Fruit fly (Drosophila melanogaster) whole organism, embryonic: ENCODE data around the gene Ppm1.

Experiments
- CG11695 ChIP-seq: fragments of 200-800 bp; sonication (Bioruptor generic); IDR thresholded peaks from 3 replicates; pipeline ENCODE4 v1.3.6; 2022; ENCODE audit warnings: missing biosample characterization, missing genetic modification characterization
- CG12744 ChIP-seq: fragments of 200-800 bp; sonication (Bioruptor generic); optimal IDR thresholded peaks from 2 replicates; lab custom pipeline; 2016; ENCODE audit warnings: missing biosample characterization, missing genetic modification characterization
- CG12769 ChIP-seq: fragments of 200-800 bp; sonication (Bioruptor generic); optimal IDR thresholded peaks from 2 replicates; lab custom pipeline; 2019; ENCODE audit warnings: missing biosample characterization, mild to moderate bottlenecking, missing genetic modification characterization, moderate library complexity
- CG17612 ChIP-seq: fragments of 200-800 bp; sonication (Bioruptor generic); IDR thresholded peaks from 2 replicates; pipeline ENCODE4 v1.3.6; 2022; ENCODE audit warnings: missing biosample characterization, missing genetic modification characterization
- CG18476 ChIP-seq: fragments of 200-800 bp; sonication (Bioruptor generic); optimal IDR thresholded peaks from 2 replicates; lab custom pipeline; 2016; ENCODE audit warnings: missing biosample characterization, mild to moderate bottlenecking, missing genetic modification characterization
- CG3995 ChIP-seq: fragments of 200-800 bp; sonication (Bioruptor generic); optimal IDR thresholded peaks from 3 replicates; lab custom pipeline; 2016; ENCODE audit warnings: missing biosample characterization, missing genetic modification characterization
- CG5953 ChIP-seq: fragments of 200-800 bp; sonication (Bioruptor generic); IDR thresholded peaks from 2 replicates; pipeline ENCODE4 v1.3.6; 2022; ENCODE audit warnings: missing biosample characterization, missing genetic modification characterization
- CkIIα-i1 ChIP-seq: fragments of 200-800 bp; sonication (Bioruptor generic); IDR thresholded peaks from 2 replicates; pipeline ENCODE4 v1.3.6; 2022; ENCODE audit warnings: missing biosample characterization, missing genetic modification characterization
- Dll ChIP-seq: fragments of 200-800 bp; sonication (Bioruptor generic); IDR thresholded peaks from 4 replicates; pipeline ENCODE4 v1.3.6; 2022; ENCODE audit warnings: missing biosample characterization, missing genetic modification characterization; ENCODE audit not compliant: partially characterized antibody
- Elba2 ChIP-seq: fragments of 200-800 bp; sonication (Bioruptor generic); optimal IDR thresholded peaks from 3 replicates; lab custom pipeline; 2016; ENCODE audit warnings: missing biosample characterization, missing genetic modification characterization
- NK7.1 ChIP-seq: fragments of 200-800 bp; sonication (Bioruptor generic); optimal IDR thresholded peaks from 3 replicates; lab custom pipeline; 2016; ENCODE audit warnings: missing biosample characterization, missing genetic modification characterization
- Rfx ChIP-seq: fragments of 200-800 bp; sonication (Bioruptor generic); IDR thresholded peaks from 2 replicates; pipeline ENCODE4 v1.3.6; 2022; ENCODE audit warnings: missing biosample characterization, missing genetic modification characterization
- Xrp1 ChIP-seq: fragments of 200-800 bp; sonication (Bioruptor generic); IDR thresholded peaks from 2 replicates; pipeline ENCODE4 v1.3.6; 2022; ENCODE audit warnings: missing biosample characterization, missing genetic modification characterization
- slbo ChIP-seq: fragments of 200-800 bp; sonication (Bioruptor generic); IDR thresholded peaks from 2 replicates; pipeline ENCODE4 v1.3.6; 2022; ENCODE audit warnings: missing biosample characterization, missing genetic modification characterization

DNA sequence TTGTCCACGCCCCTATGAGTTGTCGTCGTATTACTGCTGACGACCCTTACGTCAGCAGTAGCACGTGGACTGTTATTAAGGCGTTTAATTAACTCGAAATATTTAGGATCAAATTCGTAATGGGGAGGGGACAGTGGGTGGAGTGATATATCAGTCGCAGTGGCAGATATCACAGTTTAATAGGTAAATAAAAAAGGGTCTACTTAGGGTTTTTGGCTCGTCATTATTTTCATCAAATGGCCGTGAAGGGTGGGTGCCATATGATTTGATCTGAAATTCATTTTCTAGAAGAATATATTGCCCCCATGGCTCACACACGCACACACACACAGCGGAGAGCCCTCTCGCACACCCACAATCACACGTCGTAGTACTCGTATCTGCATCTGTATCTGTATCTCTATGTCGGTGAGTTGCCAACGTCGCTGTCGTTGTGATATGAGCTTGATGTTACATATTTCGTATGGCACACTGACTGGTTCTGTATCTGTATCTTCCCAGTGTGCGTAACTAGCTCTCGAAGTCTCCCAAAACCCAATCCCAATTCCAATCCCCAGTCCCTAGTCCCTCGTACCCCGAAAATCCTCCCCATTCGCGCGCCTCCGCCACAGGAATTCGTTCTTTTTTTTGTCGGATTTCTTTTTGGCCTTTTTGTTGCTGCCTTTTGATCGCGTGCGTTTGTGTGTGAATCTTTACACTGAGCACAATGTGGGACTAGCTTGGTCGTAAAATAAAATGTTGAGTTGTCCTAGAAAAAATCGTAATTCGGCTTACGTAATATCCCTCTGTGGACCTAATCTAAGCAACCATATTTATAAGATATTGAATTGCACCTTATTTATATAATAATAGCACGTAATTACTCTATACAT, 45.6 kb downstream of the Ppm1 start:
- peak; percentile 97 for TF ChIP-seq CG12769 (tag; lab: Kevin White, UChicago)
- no peak for TF ChIP-seq Elba2 (GFP tag; lab: Kevin White, UChicago)
- TF ChIP-seq CG3995 (GFP tag; lab: Kevin White, UChicago) = no peak
- peak; percentile 55 for TF ChIP-seq Xrp1 (GFP tag; lab: Robert Waterston, UW)
- TF ChIP-seq Dll = no peak
- peak; percentile 80 for TF ChIP-seq Rfx (GFP tag; lab: Robert Waterston, UW)
- no peak for TF ChIP-seq CkIIα-i1 (GFP tag; lab: Robert Waterston, UW)
- no peak for TF ChIP-seq CG5953 (GFP tag; lab: Robert Waterston, UW)
- TF ChIP-seq NK7.1 = no peak
- no peak for TF ChIP-seq CG18476 (GFP tag; lab: Kevin White, UChicago)
- TF ChIP-seq slbo = peak; percentile 76
- TF ChIP-seq CG17612 = peak; percentile 37; the same call in 1 of the 2 replicates
- TF ChIP-seq CG12744 (GFP tag; lab: Kevin White, UChicago) = no peak
- TF ChIP-seq CG11695 (GFP tag; lab: Robert Waterston, UW) = no peak
